Worm (Caenorhabditis elegans) whole organism, young adult: ENCODE results near the gene srbc-79.
A peak's percentile ranks its signal among the peaks of the same experiment; 100 is the strongest.

Experiments used
- B0261.1 ChIP-seq: sonication (generic microtip); optimal IDR thresholded peaks from 2 replicates; lab custom pipeline; 2016; ENCODE audit warnings: mild to moderate bottlenecking, missing genetic modification characterization, moderate library complexity, missing compliant biosample characterization
- B0336.3 ChIP-seq: fragments of 200-800 bp; sonication (Bioruptor generic); IDR thresholded peaks from 2 replicates; pipeline ENCODE4 v1.3.6; 2022; ENCODE audit warnings: missing genetic modification characterization, missing compliant biosample characterization
- D2030.7 ChIP-seq: fragments of 200-800 bp; sonication (Bioruptor generic); IDR thresholded peaks from 2 replicates; pipeline ENCODE4 v1.3.6; 2022; ENCODE audit warnings: missing genetic modification reagents, missing genetic modification characterization, missing compliant biosample characterization
- F10E7.11 ChIP-seq: sonication (generic microtip); optimal IDR thresholded peaks from 2 replicates; lab custom pipeline; 2017; ENCODE audit warnings: mild to moderate bottlenecking, missing genetic modification characterization, moderate library complexity, missing compliant biosample characterization
- F33H1.4 ChIP-seq: fragments of 200-800 bp; sonication (Bioruptor generic); IDR thresholded peaks from 2 replicates; pipeline ENCODE4 v1.3.6; 2022; ENCODE audit warnings: missing genetic modification reagents, missing genetic modification characterization, missing compliant biosample characterization
- F57C9.4 ChIP-seq: sonication (generic microtip); optimal IDR thresholded peaks from 2 replicates; lab custom pipeline; 2017; ENCODE audit warnings: mild to moderate bottlenecking, missing genetic modification characterization, missing compliant biosample characterization
- Y53G8AR.9 ChIP-seq: fragments of 200-800 bp; sonication (Bioruptor generic); conservative IDR thresholded peaks from 2 replicates; pipeline ENCODE4 v1.3.6; 2022; ENCODE audit warnings: missing genetic modification reagents, missing genetic modification characterization, missing compliant biosample characterization
- Y56A3A.18 ChIP-seq: fragments of 200-800 bp; sonication (Bioruptor generic); IDR thresholded peaks from 2 replicates; pipeline ENCODE4 v1.3.6; 2022; ENCODE audit warnings: missing genetic modification reagents, missing genetic modification characterization, missing compliant biosample characterization
- Y67H2A.10 ChIP-seq: fragments of 200-800 bp; sonication (Bioruptor generic); conservative IDR thresholded peaks from 2 replicates; pipeline ENCODE4 v1.3.6; 2022; ENCODE audit warnings: missing genetic modification reagents, missing genetic modification characterization, missing compliant biosample characterization
- ZK185.1 ChIP-seq: sonication (generic microtip); optimal IDR thresholded peaks from 2 replicates; lab custom pipeline; 2016; ENCODE audit warnings: mild to moderate bottlenecking, missing genetic modification characterization, missing compliant biosample characterization; ENCODE audit not compliant: poor library complexity, severe bottlenecking
- ama-1 ChIP-seq, 3 experiments: fragments of 150-350 bp in 1 of 3; sonication (generic microtip) in 2 of 3; optimal IDR thresholded peaks; 2 replicates each; lab custom pipeline; 2014 to 2018; ENCODE audit warnings: missing biosample characterization in 2 of 3, missing genetic modification characterization in 2 of 3, missing genetic modification reagents in 2 of 3
- aptf-3 ChIP-seq: fragments of 200-800 bp; sonication (Bioruptor generic); IDR thresholded peaks from 2 replicates; pipeline ENCODE4 v1.3.6; 2022; ENCODE audit warnings: missing genetic modification characterization, missing compliant biosample characterization
- athp-1 ChIP-seq: sonication (generic microtip); optimal IDR thresholded peaks from 2 replicates; lab custom pipeline; 2017; ENCODE audit warnings: mild to moderate bottlenecking, missing genetic modification characterization, missing compliant biosample characterization
- attf-6 ChIP-seq: fragments of 200-800 bp; sonication (Bioruptor generic); IDR thresholded peaks from 2 replicates; pipeline ENCODE4 v1.3.6; 2022; ENCODE audit warnings: missing genetic modification reagents, missing genetic modification characterization, missing compliant biosample characterization
- ceh-58 ChIP-seq: fragments of 200-800 bp; sonication (Bioruptor generic); IDR thresholded peaks from 2 replicates; pipeline ENCODE4 v1.3.6; 2022; ENCODE audit warnings: missing genetic modification characterization, missing compliant biosample characterization
- ceh-79 ChIP-seq: sonication (generic microtip); optimal IDR thresholded peaks from 2 replicates; lab custom pipeline; 2017; ENCODE audit warnings: mild to moderate bottlenecking, missing genetic modification characterization, missing compliant biosample characterization
- chd-7 ChIP-seq: sonication (generic microtip); optimal IDR thresholded peaks from 2 replicates; lab custom pipeline; 2016; ENCODE audit warnings: mild to moderate bottlenecking, missing genetic modification characterization, moderate library complexity, missing compliant biosample characterization
- dox-1 ChIP-seq: fragments of 200-800 bp; sonication (Bioruptor generic); IDR thresholded peaks from 2 replicates; pipeline ENCODE4 v1.3.6; 2022; ENCODE audit warnings: missing genetic modification reagents, missing genetic modification characterization, missing compliant biosample characterization
- efl-1 ChIP-seq: fragments of 150-350 bp; optimal IDR thresholded peaks from 2 replicates; lab custom pipeline; 2014; ENCODE audit warnings: missing biosample characterization, missing genetic modification reagents, missing genetic modification characterization
- ekl-4 ChIP-seq: fragments of 200-800 bp; sonication (Bioruptor generic); IDR thresholded peaks from 2 replicates; pipeline ENCODE4 v1.3.6; 2022; ENCODE audit warnings: missing genetic modification reagents, missing genetic modification characterization, missing compliant biosample characterization
- gei-17 ChIP-seq: fragments of 200-800 bp; sonication (Bioruptor generic); optimal IDR thresholded peaks from 2 replicates; lab custom pipeline; 2018; ENCODE audit warnings: mild to moderate bottlenecking, missing genetic modification characterization, missing compliant biosample characterization
- let-607 ChIP-seq, 2 experiments: fragments of 200-800 bp in 1 of 2; sonication (Bioruptor generic) in 1 of 2; sonication (generic microtip) in 1 of 2; optimal IDR thresholded peaks; 2 replicates each; lab custom pipeline; 2016 to 2018; ENCODE audit warnings: mild to moderate bottlenecking in 2 of 2, missing compliant biosample characterization in 2 of 2, missing genetic modification characterization in 2 of 2, moderate library complexity in 2 of 2, missing genotype in 1 of 2
- lin-35 ChIP-seq, 3 experiments: fragments of 150-350 bp in 2 of 3; sonication (generic microtip) in 1 of 3; optimal IDR thresholded peaks; 2 replicates each; lab custom pipeline; 2014 to 2018; ENCODE audit warnings: missing biosample characterization in 3 of 3, missing genetic modification characterization in 3 of 3, missing genetic modification reagents in 3 of 3
- lin-40 ChIP-seq: sonication (generic microtip); optimal IDR thresholded peaks from 2 replicates; lab custom pipeline; 2016; ENCODE audit warnings: missing genetic modification characterization, mild to moderate bottlenecking, missing compliant biosample characterization, missing genotype, missing genetic modification reagents
- lin-54 ChIP-seq: fragments of 200-800 bp; sonication (Bioruptor generic); optimal IDR thresholded peaks from 2 replicates; lab custom pipeline; 2018; ENCODE audit warnings: mild to moderate bottlenecking, missing genetic modification characterization, missing compliant biosample characterization
- madf-10 ChIP-seq: sonication (generic microtip); optimal IDR thresholded peaks from 2 replicates; lab custom pipeline; 2016; ENCODE audit warnings: mild to moderate bottlenecking, missing genetic modification characterization, missing compliant biosample characterization
- madf-6 ChIP-seq: fragments of 200-800 bp; sonication (Bioruptor generic); IDR thresholded peaks from 2 replicates; pipeline ENCODE4 v1.3.6; 2022; ENCODE audit warnings: missing genetic modification reagents, missing genetic modification characterization, missing compliant biosample characterization
- madf-8 ChIP-seq: fragments of 200-800 bp; sonication (Bioruptor generic); conservative IDR thresholded peaks from 2 replicates; pipeline ENCODE4 v1.3.6; 2022; ENCODE audit warnings: missing genetic modification reagents, missing genetic modification characterization, missing compliant biosample characterization
- mxl-1 ChIP-seq: sonication (generic microtip); optimal IDR thresholded peaks from 2 replicates; lab custom pipeline; 2016; ENCODE audit warnings: missing genetic modification characterization, missing compliant biosample characterization
- nhr-179 ChIP-seq: sonication (generic microtip); optimal IDR thresholded peaks from 2 replicates; lab custom pipeline; 2016; ENCODE audit warnings: mild to moderate bottlenecking, missing genetic modification characterization, missing compliant biosample characterization
- nhr-27 ChIP-seq: fragments of 200-800 bp; sonication (Bioruptor generic); optimal IDR thresholded peaks from 2 replicates; lab custom pipeline; 2018; ENCODE audit warnings: mild to moderate bottlenecking, missing genetic modification characterization, moderate library complexity, missing compliant biosample characterization
- nhr-80 ChIP-seq: sonication (generic microtip); optimal IDR thresholded peaks from 2 replicates; lab custom pipeline; 2016; ENCODE audit warnings: missing genetic modification characterization, missing compliant biosample characterization
- pbrm-1 ChIP-seq: fragments of 200-800 bp; sonication (Bioruptor generic); IDR thresholded peaks from 2 replicates; pipeline ENCODE4 v1.3.6; 2022; ENCODE audit warnings: missing genetic modification reagents, missing genetic modification characterization, missing compliant biosample characterization
- repo-1 ChIP-seq: sonication (generic microtip); optimal IDR thresholded peaks from 2 replicates; lab custom pipeline; 2017; ENCODE audit warnings: mild to moderate bottlenecking, missing genetic modification characterization, missing compliant biosample characterization
- snpc-1.3 ChIP-seq: sonication (generic microtip); optimal IDR thresholded peaks from 2 replicates; lab custom pipeline; 2017; ENCODE audit warnings: missing genetic modification characterization, mild to moderate bottlenecking, missing compliant biosample characterization, antibody characterized with exemption, moderate library complexity, missing genotype, missing genetic modification reagents; ENCODE audit not compliant: insufficient read depth
- tbp1 ChIP-seq: fragments of 200-800 bp; sonication (Bioruptor generic); optimal IDR thresholded peaks from 2 replicates; lab custom pipeline; 2018; ENCODE audit warnings: mild to moderate bottlenecking, missing genetic modification characterization, missing compliant biosample characterization
- zim-3 ChIP-seq: sonication (generic microtip); optimal IDR thresholded peaks from 2 replicates; lab custom pipeline; 2017; ENCODE audit warnings: mild to moderate bottlenecking, missing genetic modification characterization, moderate library complexity, missing compliant biosample characterization
- ztf-18 ChIP-seq: sonication (generic microtip); optimal IDR thresholded peaks from 2 replicates; lab custom pipeline; 2016; ENCODE audit warnings: missing genotype, mild to moderate bottlenecking, missing genetic modification characterization, missing compliant biosample characterization
- ztf-26 ChIP-seq: sonication (generic microtip); optimal IDR thresholded peaks from 2 replicates; lab custom pipeline; 2017; ENCODE audit warnings: missing genetic modification characterization, missing compliant biosample characterization

The srbc-79 gene

DNA sequence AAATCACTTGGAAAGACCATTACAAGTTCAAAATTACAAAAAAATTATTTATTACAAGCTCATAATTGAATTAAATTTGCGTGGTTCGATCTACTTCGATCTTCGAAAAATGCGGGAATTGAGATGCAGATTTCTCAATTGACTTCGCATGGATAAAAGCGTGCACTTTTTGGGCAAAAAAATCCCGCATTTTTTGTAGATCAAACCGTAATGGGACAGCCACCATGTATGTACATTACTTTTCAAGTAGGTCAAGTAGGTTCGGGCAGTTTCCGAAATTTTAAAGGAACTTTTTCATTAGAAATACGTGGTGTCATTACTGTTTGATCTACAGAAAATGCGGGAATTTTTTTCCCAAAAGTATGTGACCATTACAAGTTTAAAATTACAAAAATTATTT, 5.3 kb upstream of the srbc-79 start (continued):
- TF ChIP-seq D2030.7 (0 out of 2 replicates have a peak, but pooled peaks have one; percentile 22), tbp1 (GFP tag; lab: Kevin White, UChicago) (peak; percentile 45), Y56A3A.18 (GFP tag; lab: Robert Waterston, UW) (peak; percentile 66), ceh-79 (tag; lab: Kevin White, UChicago) (peak; percentile 25), athp-1 (tag; lab: Kevin White, UChicago) (peak; percentile 21), gei-17 (GFP tag; lab: Kevin White, UChicago) (peak; percentile 16), ZK185.1 (tag; lab: Kevin White, UChicago) (peak; percentile 60), lin-35 (GFP tag; optimal IDR thresholded peaks at IDR 0.05; lab: Kevin White, UChicago) (no peak), madf-8 (GFP tag; lab: Robert Waterston, UW) (peak; percentile 59), F10E7.11 (tag; lab: Kevin White, UChicago) (peak; percentile 41), dox-1 (peak; percentile 54; the same call in 1 of the 2 replicates), attf-6 (peak; percentile 26; the same call in 1 of the 2 replicates), chd-7 (tag; lab: Kevin White, UChicago) (peak; percentile 71), F57C9.4 (tag; lab: Kevin White, UChicago) (peak; percentile 11), Y67H2A.10 (GFP tag; lab: Robert Waterston, UW) (no peak), F33H1.4 (GFP tag; lab: Robert Waterston, UW) (0 out of 2 replicates have a peak, but pooled peaks have one; percentile 14), lin-40 (tag; lab: Kevin White, UChicago) (peak; percentile 35), nhr-27 (tag; lab: Kevin White, UChicago) (peak; percentile 12), lin-54 (GFP tag; lab: Kevin White, UChicago) (peak; percentile 57), B0336.3 (peak; percentile 89), zim-3 (tag; lab: Kevin White, UChicago) (peak; percentile 4), madf-6 (GFP tag; lab: Robert Waterston, UW) (peak; percentile 67)

- TF ChIP-seq mxl-1 (no peak), D2030.7 (peak; percentile 26; the same call in 1 of the 2 replicates), efl-1 (GFP tag; lab: Kevin White, UChicago) (no peak), chd-7 (tag; lab: Kevin White, UChicago) (no peak), ama-1 (optimal IDR thresholded peaks at IDR 0.05; lab: Kevin White, UChicago) (no peak), ama-1 (GFP tag; optimal IDR thresholded peaks at IDR 0.05; lab: Kevin White, UChicago) (no peak), ztf-18 (no peak), snpc-1.3 (tag; lab: Kevin White, UChicago) (no peak), aptf-3 (GFP tag; lab: Robert Waterston, UW) (no peak), let-607 (tag; optimal IDR thresholded peaks at IDR 0.05; lab: Kevin White, UChicago) (peak; percentile 48 to 79), lin-35 (GFP tag; optimal IDR thresholded peaks at IDR 0.05; lab: Kevin White, UChicago) (peak in 1 of 3 experiments; percentile 61), pbrm-1 (GFP tag; lab: Robert Waterston, UW) (no peak), B0261.1 (tag; lab: Kevin White, UChicago) (no peak), Y53G8AR.9 (no peak), ekl-4 (GFP tag; lab: Robert Waterston, UW) (no peak), ztf-26 (no peak), repo-1 (no peak), nhr-80 (tag; lab: Kevin White, UChicago) (peak; percentile 52), lin-40 (tag; lab: Kevin White, UChicago) (peak; percentile 32), ceh-58 (GFP tag; lab: Robert Waterston, UW) (no peak), madf-10 (tag; lab: Kevin White, UChicago) (no peak), nhr-179 (tag; lab: Kevin White, UChicago) (no peak)
Measured at ce11 chrV:20493271-20494231, 1.3 kb upstream of the srbc-79 start, which contains the start of gene B0250.5. TSS of gene B0250.5 (plus strand) at chrV:20493924.
